Fruit fly (Drosophila melanogaster) whole organism: ENCODE data around the gene CG34129.

Experiments
- CG8478 ChIP-seq: fragments of >200 bp; optimal IDR thresholded peaks from 2 replicates; lab custom pipeline; 2018; ENCODE audit warnings: inconsistent platforms
- Dll ChIP-seq: fragments of >200 bp; optimal IDR thresholded peaks from 2 replicates; lab custom pipeline; 2017
- EcR ChIP-seq, 2 experiments: fragments of >200 bp; optimal IDR thresholded peaks; 2 replicates each; lab custom pipeline; 2017; ENCODE audit warnings: missing biosample characterization in 2 of 2, missing genetic modification characterization in 2 of 2, missing genetic modification reagents in 2 of 2
- pan ChIP-seq: fragments of >200 bp; optimal IDR thresholded peaks from 2 replicates; lab custom pipeline; 2017
- psq ChIP-seq: fragments of >200 bp; optimal IDR thresholded peaks from 2 replicates; lab custom pipeline; 2017
- usp ChIP-seq: fragments of >200 bp; optimal IDR thresholded peaks from 2 replicates; lab custom pipeline; 2017; ENCODE audit warnings: missing biosample characterization, missing genetic modification characterization, mixed read lengths

Gene CG34129

dm6 chr3R:26191105-26191504 lies at the start of gene CG34129:
TSS of gene CG34129 (minus strand) at chr3R:26191205.
- TF ChIP-seq CG8478 (lab: Kevin White, UChicago) (no peak), Dll (no peak), psq (lab: Kevin White, UChicago) (no peak), usp (GFP tag; lab: Kevin White, UChicago) (no peak)

- TF ChIP-seq usp (GFP tag; lab: Kevin White, UChicago) (no peak), Dll (no peak), CG8478 (lab: Kevin White, UChicago) (no peak), EcR (GFP tag; optimal IDR thresholded peaks at IDR 0.05; lab: Kevin White, UChicago) (no peak), pan (lab: Kevin White, UChicago) (no peak), psq (lab: Kevin White, UChicago) (no peak)
Measured at dm6 chr3R:26238945-26239344, 47.9 kb upstream of the CG34129 start.

- TF ChIP-seq Dll (no peak), usp (GFP tag; lab: Kevin White, UChicago) (no peak), psq (lab: Kevin White, UChicago) (no peak), EcR (GFP tag; optimal IDR thresholded peaks at IDR 0.05; lab: Kevin White, UChicago) (no peak), CG8478 (lab: Kevin White, UChicago) (no peak), pan (lab: Kevin White, UChicago) (no peak)
Measured at dm6 chr3R:26237496-26237895, 46.5 kb upstream of the CG34129 start.

DNA sequence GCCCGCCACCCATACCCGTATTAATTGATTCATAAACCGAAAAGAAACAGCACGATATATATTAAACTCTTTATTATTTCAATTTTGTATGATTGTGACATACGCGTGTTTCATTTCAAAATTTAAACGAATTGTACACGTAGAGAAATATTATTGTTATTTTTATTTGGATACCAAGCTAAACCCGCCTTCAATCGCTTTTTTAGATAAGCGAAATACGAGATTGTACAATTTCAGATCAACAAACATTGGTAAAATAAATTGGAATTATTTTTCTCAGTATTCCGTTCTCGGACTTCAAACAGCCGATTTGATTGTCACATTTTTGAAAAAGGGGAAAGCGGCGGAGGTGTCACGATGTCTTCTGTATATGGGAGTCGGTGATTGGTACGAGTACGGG lies 44.0 kb upstream of the CG34129 start:
- TF ChIP-seq Dll = no peak
- no peak for TF ChIP-seq CG8478 (lab: Kevin White, UChicago)
- no peak for TF ChIP-seq pan (lab: Kevin White, UChicago)
- no peak for TF ChIP-seq EcR (GFP tag; optimal IDR thresholded peaks at IDR 0.05; lab: Kevin White, UChicago)
- TF ChIP-seq psq (lab: Kevin White, UChicago) = no peak
- no peak for TF ChIP-seq usp (GFP tag; lab: Kevin White, UChicago)

DNA sequence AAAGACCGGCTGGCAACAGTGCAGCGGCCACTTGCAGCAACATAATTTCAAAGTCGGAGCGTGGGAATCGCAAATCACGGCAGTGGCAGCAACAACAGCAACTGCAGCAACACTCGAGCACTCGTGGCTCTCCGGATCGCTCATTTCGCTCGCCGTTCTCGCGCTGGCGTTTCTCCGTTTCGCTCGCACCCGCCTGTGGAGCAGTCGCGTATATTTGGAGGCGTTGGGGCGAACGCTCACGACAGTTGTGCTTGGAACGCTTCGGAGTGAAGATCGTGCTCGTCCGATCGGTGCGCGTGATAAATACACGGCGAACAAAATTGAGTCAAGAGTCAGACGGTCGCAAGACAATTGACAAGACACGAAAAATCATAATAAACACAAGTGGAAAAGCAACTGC lies 39.0 kb upstream of the CG34129 start, which contains the start of gene CG12290:
Gene CG12290, plus strand, starts transcription at position 233 of the 400 bp plus-strand sequence.
- peak; percentile 100 for TF ChIP-seq Dll
- no peak for TF ChIP-seq psq (lab: Kevin White, UChicago)
- TF ChIP-seq usp (GFP tag; lab: Kevin White, UChicago) = no peak
- TF ChIP-seq pan (lab: Kevin White, UChicago) = no peak

DNA sequence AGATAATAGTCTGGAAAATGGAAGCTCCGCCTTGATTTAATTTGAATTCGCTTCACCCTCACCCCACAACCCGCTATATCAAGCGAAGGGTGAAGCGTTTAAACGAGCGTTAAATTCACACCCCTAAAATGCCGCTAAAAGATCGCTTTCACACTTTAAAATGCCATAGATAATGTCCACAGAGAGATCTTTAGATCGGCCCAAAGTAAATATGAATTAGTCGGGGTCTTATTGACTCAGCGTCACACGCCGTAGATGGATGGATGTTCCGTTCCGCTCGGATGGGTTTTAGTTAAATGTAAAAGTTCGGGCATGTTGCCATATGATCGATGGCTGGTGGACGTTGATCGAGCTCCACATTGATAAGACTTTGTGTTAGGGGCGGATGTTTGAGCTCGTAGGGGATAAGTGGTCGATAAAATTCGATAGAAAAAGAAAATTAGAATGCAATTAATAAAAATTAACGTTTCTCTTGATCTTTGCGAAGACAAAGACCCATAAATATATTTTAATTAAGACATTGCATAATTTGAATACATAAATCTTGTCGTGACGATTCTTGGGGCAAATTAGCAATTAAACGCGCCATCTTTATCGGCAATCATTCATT lies 37.1 kb upstream of the CG34129 start:
- TF ChIP-seq EcR (GFP tag; optimal IDR thresholded peaks at IDR 0.05; lab: Kevin White, UChicago) (no peak), Dll (no peak), CG8478 (lab: Kevin White, UChicago) (no peak)

DNA sequence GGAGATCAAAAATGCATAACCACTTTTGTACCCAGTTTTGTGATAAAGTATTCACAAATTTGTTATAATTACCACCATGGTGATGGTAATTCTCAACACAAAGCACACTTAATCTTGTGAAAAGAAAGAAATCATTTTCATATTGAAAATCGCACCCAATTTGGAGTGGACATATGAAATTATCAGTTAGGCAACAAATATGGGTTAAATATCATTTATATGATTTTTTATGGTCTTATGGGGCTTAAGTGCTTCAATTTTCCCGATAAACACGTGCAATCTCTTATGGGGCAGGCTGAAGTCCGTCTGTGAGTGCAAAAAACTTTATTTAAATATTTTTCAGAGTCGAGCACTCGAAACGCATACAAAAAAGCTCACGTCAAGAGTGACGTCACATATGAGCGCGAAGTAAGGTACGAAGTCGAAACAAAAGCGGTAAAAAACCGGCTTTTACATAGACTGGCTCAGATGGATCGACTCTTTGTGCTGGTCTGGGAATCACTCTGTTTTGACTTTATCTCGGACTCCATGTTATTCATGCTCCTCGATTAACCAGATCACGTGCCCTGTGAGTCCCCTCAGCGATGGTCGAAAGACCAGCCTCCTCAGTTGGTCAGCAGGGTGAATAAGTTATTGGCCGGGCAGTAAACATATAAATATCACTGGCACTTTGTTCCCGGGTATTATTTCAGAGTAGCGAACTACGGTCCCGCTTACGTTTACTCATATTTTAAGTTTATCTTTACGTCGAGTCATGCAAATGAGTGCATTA lies 35.7 kb upstream of the CG34129 start:
- TF ChIP-seq CG8478 (lab: Kevin White, UChicago) = no peak
- no peak for TF ChIP-seq pan (lab: Kevin White, UChicago)
- TF ChIP-seq usp (GFP tag; lab: Kevin White, UChicago) = no peak

DNA sequence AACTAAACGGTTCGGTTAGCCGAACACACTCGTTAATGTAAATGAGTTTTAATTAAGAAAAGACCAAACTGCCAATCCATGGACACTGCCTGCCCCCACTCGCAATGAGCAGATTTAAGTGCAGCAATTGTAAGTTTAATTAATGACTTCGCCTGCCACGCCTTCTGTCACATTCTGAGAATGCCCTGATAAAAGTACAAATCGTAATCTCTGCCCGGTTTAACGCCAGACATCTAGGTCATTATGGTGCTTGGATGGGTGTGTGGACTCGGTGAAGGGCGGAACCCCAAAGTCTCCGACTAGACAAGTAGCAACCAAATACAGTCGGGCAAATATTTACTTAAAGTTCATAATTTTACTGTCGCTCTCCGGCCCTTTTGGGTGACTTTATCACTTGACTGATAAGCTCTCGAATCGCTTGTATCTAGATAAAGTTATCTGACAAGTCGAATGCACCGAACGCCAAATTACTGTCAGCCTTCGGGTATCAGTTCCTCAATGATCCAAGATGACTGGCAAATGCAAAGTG lies 31.2 kb upstream of the CG34129 start:
- no peak for TF ChIP-seq usp (GFP tag; lab: Kevin White, UChicago)
- TF ChIP-seq EcR (GFP tag; optimal IDR thresholded peaks at IDR 0.05; lab: Kevin White, UChicago) = no peak
- no peak for TF ChIP-seq psq (lab: Kevin White, UChicago)
- TF ChIP-seq CG8478 (lab: Kevin White, UChicago) = no peak
- no peak for TF ChIP-seq Dll
- TF ChIP-seq pan (lab: Kevin White, UChicago) = no peak

dm6 chr3R:26214301-26214700 lies 23.3 kb upstream of the CG34129 start:
- TF ChIP-seq EcR (GFP tag; optimal IDR thresholded peaks at IDR 0.05; lab: Kevin White, UChicago) (no peak), usp (GFP tag; lab: Kevin White, UChicago) (no peak), pan (lab: Kevin White, UChicago) (no peak), Dll (no peak), psq (lab: Kevin White, UChicago) (no peak), CG8478 (lab: Kevin White, UChicago) (no peak)

DNA sequence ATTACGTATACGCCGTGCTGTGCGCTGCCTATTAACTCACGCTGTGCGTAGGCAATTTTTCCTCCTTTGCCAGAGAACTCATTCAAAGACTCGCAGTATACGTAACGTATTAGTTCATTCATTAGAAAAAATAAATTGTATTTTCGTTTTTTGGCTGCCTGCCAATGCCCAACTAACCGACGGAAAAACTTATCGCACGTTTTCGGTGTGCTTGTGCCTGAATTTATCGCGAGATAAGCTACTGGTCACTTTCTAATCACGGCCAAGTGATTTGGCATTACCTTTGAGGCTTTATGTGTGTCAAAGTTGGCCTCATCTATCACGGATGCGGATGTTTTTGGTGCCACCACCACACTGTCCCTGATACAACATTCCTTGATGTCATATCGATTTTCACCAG lies 21.9 kb upstream of the CG34129 start:
- TF ChIP-seq EcR (GFP tag; optimal IDR thresholded peaks at IDR 0.05; lab: Kevin White, UChicago) (no peak), pan (lab: Kevin White, UChicago) (no peak), CG8478 (lab: Kevin White, UChicago) (no peak), Dll (no peak), usp (GFP tag; lab: Kevin White, UChicago) (no peak), psq (lab: Kevin White, UChicago) (no peak)

dm6 chr3R:26194933-26195452 lies 4.0 kb upstream of the CG34129 start:
- TF ChIP-seq pan (lab: Kevin White, UChicago) = no peak
- no peak for TF ChIP-seq psq (lab: Kevin White, UChicago)
- no peak for TF ChIP-seq usp (GFP tag; lab: Kevin White, UChicago)
- TF ChIP-seq Dll = no peak
- no peak for TF ChIP-seq EcR (GFP tag; optimal IDR thresholded peaks at IDR 0.05; lab: Kevin White, UChicago)
- TF ChIP-seq CG8478 (lab: Kevin White, UChicago) = no peak

DNA sequence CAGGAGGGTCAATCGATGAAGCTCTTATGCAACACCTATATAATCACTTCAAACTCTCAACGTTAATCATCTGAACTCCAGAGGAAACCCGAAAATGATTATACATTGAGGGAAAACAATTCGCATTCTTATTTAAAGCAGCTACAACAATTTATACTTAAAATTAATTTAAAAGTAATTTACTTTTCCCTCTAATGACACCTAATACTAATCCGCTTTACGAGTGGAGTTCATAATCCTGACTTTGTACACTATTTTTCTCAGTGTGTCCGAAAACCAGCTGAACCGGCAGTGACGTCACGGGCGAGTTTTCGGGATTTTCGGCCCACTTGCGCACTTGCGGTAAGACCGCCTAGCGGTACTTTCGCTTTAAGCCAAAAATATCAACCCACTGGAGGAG lies 1.3 kb upstream of the CG34129 start:
- TF ChIP-seq Dll = no peak
- TF ChIP-seq psq (lab: Kevin White, UChicago) = no peak
- TF ChIP-seq usp (GFP tag; lab: Kevin White, UChicago) = no peak
- TF ChIP-seq EcR (GFP tag; optimal IDR thresholded peaks at IDR 0.05; lab: Kevin White, UChicago) = no peak
- TF ChIP-seq CG8478 (lab: Kevin White, UChicago) = no peak
- no peak for TF ChIP-seq pan (lab: Kevin White, UChicago)
